Worm (Caenorhabditis elegans) whole organism, mixed stage, embryonic: ENCODE measurements around the gene ttr-48.

Experiments
- M03D4.4 ChIP-seq: sonication (generic microtip); optimal IDR thresholded peaks from 2 replicates; lab custom pipeline; 2017; ENCODE audit warnings: mild to moderate bottlenecking, missing genetic modification characterization, missing compliant biosample characterization
- ces-1 ChIP-seq: fragments of 150-350 bp; optimal IDR thresholded peaks from 2 replicates; lab custom pipeline; 2014; ENCODE audit warnings: missing biosample characterization, missing genetic modification reagents, missing genetic modification characterization
- nhr-12 ChIP-seq: fragments of 150-350 bp; optimal IDR thresholded peaks from 2 replicates; lab custom pipeline; 2014; ENCODE audit warnings: missing biosample characterization, missing genetic modification characterization
- nhr-237 ChIP-seq: fragments of 150-350 bp; optimal IDR thresholded peaks from 2 replicates; lab custom pipeline; 2014; ENCODE audit warnings: missing biosample characterization, missing genetic modification characterization
- nhr-28 ChIP-seq: fragments of 150-350 bp; optimal IDR thresholded peaks from 2 replicates; lab custom pipeline; 2014; ENCODE audit warnings: missing biosample characterization, missing genetic modification characterization
- nhr-76 ChIP-seq: sonication (generic microtip); optimal IDR thresholded peaks from 2 replicates; lab custom pipeline; 2017; ENCODE audit warnings: missing biosample characterization, missing genetic modification characterization
- pha-4 ChIP-seq: fragments of 150-350 bp; optimal IDR thresholded peaks from 2 replicates; lab custom pipeline; 2018; ENCODE audit warnings: missing biosample characterization, missing genetic modification reagents, missing genetic modification characterization
- sem-2 ChIP-seq: fragments of 200-800 bp; sonication (Bioruptor generic); optimal IDR thresholded peaks from 2 replicates; lab custom pipeline; 2018; ENCODE audit warnings: mild to moderate bottlenecking, missing genetic modification characterization, missing compliant biosample characterization
- unc-120 ChIP-seq: sonication (generic microtip); optimal IDR thresholded peaks from 2 replicates; lab custom pipeline; 2017; ENCODE audit warnings: missing genetic modification characterization, missing compliant biosample characterization; ENCODE audit not compliant: poor library complexity, severe bottlenecking
- unc-39 ChIP-seq: fragments of 150-350 bp; optimal IDR thresholded peaks from 2 replicates; lab custom pipeline; 2014; ENCODE audit warnings: missing biosample characterization, missing genetic modification characterization
- unc-62 ChIP-seq: fragments of 150-350 bp; optimal IDR thresholded peaks from 2 replicates; lab custom pipeline; 2014; ENCODE audit warnings: missing biosample characterization, missing genetic modification reagents, missing genetic modification characterization

ce11 chrX:3855717-3856116 is 13.5 kb upstream of the ttr-48 start:
- TF ChIP-seq ces-1 (GFP tag; lab: Kevin White, UChicago) (peak; percentile 83), nhr-237 (tag; lab: Kevin White, UChicago) (no peak), unc-62 (GFP tag; lab: Kevin White, UChicago) (no peak), pha-4 (tag; lab: Kevin White, UChicago) (no peak), M03D4.4 (tag; lab: Kevin White, UChicago) (no peak), unc-39 (tag; lab: Kevin White, UChicago) (no peak), unc-120 (tag; lab: Kevin White, UChicago) (no peak), nhr-12 (tag; lab: Kevin White, UChicago) (no peak), sem-2 (GFP tag; lab: Kevin White, UChicago) (no peak), nhr-76 (tag; lab: Kevin White, UChicago) (no peak), nhr-28 (no peak)
